Fruit fly (Drosophila melanogaster) whole organism, adult: Measurements from ENCODE around the gene Ipo9.

Source experiments
- CG11617 ChIP-seq: fragments of 200-800 bp; sonication (Bioruptor generic); optimal IDR thresholded peaks from 2 replicates; lab custom pipeline; 2017; ENCODE audit warnings: mild to moderate bottlenecking, missing biosample characterization, missing genetic modification reagents, missing genetic modification characterization
- CG12768 ChIP-seq: fragments of 200-800 bp; sonication (Bioruptor generic); optimal IDR thresholded peaks from 2 replicates; lab custom pipeline; 2017; ENCODE audit warnings: missing biosample characterization, missing genetic modification characterization, mild to moderate bottlenecking, moderate library complexity, missing genetic modification reagents
- CG14711 ChIP-seq: fragments of 200-800 bp; sonication (Bioruptor generic); optimal IDR thresholded peaks from 2 replicates; lab custom pipeline; 2018; ENCODE audit warnings: missing biosample characterization, mild to moderate bottlenecking, missing genetic modification characterization, moderate library complexity
- CG1620 ChIP-seq: fragments of 200-800 bp; sonication (Bioruptor generic); optimal IDR thresholded peaks from 2 replicates; lab custom pipeline; 2016; ENCODE audit warnings: missing biosample characterization, missing genetic modification characterization
- CG33017 ChIP-seq: fragments of 200-800 bp; sonication (Bioruptor generic); optimal IDR thresholded peaks from 2 replicates; lab custom pipeline; 2018; ENCODE audit warnings: missing biosample characterization, mild to moderate bottlenecking, missing genetic modification characterization, moderate library complexity
- CG5204 ChIP-seq: fragments of 200-800 bp; sonication (Bioruptor generic); optimal IDR thresholded peaks from 2 replicates; lab custom pipeline; 2016; ENCODE audit warnings: missing biosample characterization, missing genetic modification characterization
- CG7045 ChIP-seq: fragments of 200-800 bp; sonication (Bioruptor generic); optimal IDR thresholded peaks from 2 replicates; lab custom pipeline; 2017; ENCODE audit warnings: missing biosample characterization, mild to moderate bottlenecking, missing genetic modification characterization
- CG7101 ChIP-seq: fragments of 200-800 bp; sonication (Bioruptor generic); optimal IDR thresholded peaks from 2 replicates; lab custom pipeline; 2018; ENCODE audit warnings: missing biosample characterization, mild to moderate bottlenecking, missing genetic modification characterization, moderate library complexity
- Clk ChIP-seq: fragments of 200-800 bp; sonication (Bioruptor generic); optimal IDR thresholded peaks from 2 replicates; lab custom pipeline; 2017; ENCODE audit warnings: missing biosample characterization, missing genetic modification characterization
- Crg-1 ChIP-seq: fragments of 200-800 bp; sonication (Bioruptor generic); optimal IDR thresholded peaks from 2 replicates; lab custom pipeline; 2016; ENCODE audit warnings: missing biosample characterization, missing genetic modification characterization
- Hr96 ChIP-seq: fragments of 200-800 bp; sonication (Bioruptor generic); optimal IDR thresholded peaks from 2 replicates; lab custom pipeline; 2016; ENCODE audit warnings: missing biosample characterization, missing genetic modification characterization
- Mnt ChIP-seq: fragments of 200-800 bp; sonication (Bioruptor generic); optimal IDR thresholded peaks from 2 replicates; lab custom pipeline; 2016; ENCODE audit warnings: missing biosample characterization, mild to moderate bottlenecking, missing genetic modification characterization
- bab1 ChIP-seq: fragments of 200-800 bp; sonication (Bioruptor generic); optimal IDR thresholded peaks from 3 replicates; lab custom pipeline; 2019; ENCODE audit warnings: missing biosample characterization, mild to moderate bottlenecking, missing genetic modification characterization, moderate library complexity
- cic ChIP-seq: fragments of 200-800 bp; sonication (Bioruptor generic); optimal IDR thresholded peaks from 2 replicates; lab custom pipeline; 2017; ENCODE audit warnings: missing biosample characterization, mild to moderate bottlenecking, missing genetic modification characterization, moderate library complexity
- cnc ChIP-seq, 2 experiments: fragments of >200 bp; optimal IDR thresholded peaks; 2 replicates each; lab custom pipeline; 2017
- kay ChIP-seq: fragments of 200-800 bp; sonication (Bioruptor generic); peaks from one replicate; lab custom pipeline; 2016; ENCODE audit warnings: missing biosample characterization, missing genetic modification characterization, borderline replicate concordance
- ovo ChIP-seq: fragments of 200-800 bp; sonication (Bioruptor generic); optimal IDR thresholded peaks from 2 replicates; lab custom pipeline; 2016; ENCODE audit warnings: missing biosample characterization, missing genetic modification characterization
- pad ChIP-seq: fragments of 200-800 bp; sonication (Bioruptor generic); optimal IDR thresholded peaks from 3 replicates; lab custom pipeline; 2017; ENCODE audit warnings: missing biosample characterization, missing genetic modification characterization, mild to moderate bottlenecking, moderate library complexity, missing genetic modification reagents
- tj ChIP-seq: fragments of 200-800 bp; sonication (Bioruptor generic); optimal IDR thresholded peaks from 3 replicates; lab custom pipeline; 2017; ENCODE audit warnings: missing biosample characterization, mild to moderate bottlenecking, missing genetic modification characterization, moderate library complexity
- toe ChIP-seq: fragments of 200-800 bp; sonication (Bioruptor generic); optimal IDR thresholded peaks from 2 replicates; lab custom pipeline; 2016; ENCODE audit warnings: missing biosample characterization, missing genetic modification characterization

Ipo9 gene

dm6 chr3R:11449688-11450087, 37.4 kb downstream of the Ipo9 start:
- TF ChIP-seq cnc (optimal IDR thresholded peaks at IDR 0.05; lab: Kevin White, UChicago) (no peak), CG14711 (tag; lab: Kevin White, UChicago) (no peak)

DNA sequence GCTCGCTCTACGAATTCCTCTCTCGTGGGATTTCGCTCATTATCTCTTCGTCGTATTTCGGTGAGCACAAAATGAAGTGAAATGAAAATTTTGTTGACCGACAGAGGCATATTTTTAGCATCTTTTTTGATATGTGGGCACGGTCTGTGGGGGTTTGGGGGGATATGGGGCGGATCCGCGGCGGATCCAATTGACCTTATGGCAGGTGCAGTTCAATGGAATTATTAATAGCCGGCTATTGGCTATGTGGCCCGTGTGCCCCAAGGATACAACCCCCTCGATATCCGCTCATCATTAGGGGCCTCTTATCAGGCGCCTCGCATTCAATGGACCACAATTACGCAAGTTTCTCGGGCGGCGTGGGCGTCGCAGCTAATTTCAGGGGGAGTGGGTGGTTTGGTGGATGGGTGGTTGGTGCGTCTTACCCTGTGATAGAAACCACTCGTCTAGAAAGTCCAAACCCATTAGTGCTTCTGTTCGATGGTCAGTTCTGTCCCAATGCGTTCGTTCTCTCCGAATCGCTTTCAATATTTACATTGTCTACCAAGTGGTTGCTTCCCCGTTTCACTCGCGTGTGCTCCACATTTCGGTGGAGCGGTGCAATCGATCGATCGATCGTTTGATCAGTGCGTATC, 39.0 kb downstream of the Ipo9 start, which contains the start of gene sals:
Gene sals (minus strand): TSS at position 585 of the 635 bp plus-strand sequence.
- TF ChIP-seq CG7045 (no peak), Mnt (no peak)

DNA sequence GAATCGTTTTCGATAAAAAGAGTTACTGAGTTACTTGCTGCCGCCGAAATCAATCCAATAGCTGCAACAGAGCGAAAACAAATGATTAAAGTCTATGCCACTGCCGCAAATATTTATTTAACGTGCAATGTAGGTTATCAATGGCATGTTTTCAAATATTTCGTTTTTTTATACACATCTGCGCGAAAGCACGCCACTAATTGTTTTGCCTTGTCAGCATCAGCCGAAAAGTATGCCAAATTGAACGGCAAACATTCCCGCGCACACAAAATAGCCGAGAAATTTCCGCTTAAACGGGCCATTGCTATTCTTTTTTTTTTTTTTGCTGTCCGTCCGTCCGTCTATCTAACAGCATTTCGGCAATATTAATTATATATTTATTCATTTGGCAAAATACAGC, 39.7 kb downstream of the Ipo9 start:
- no peak for TF ChIP-seq Mnt
- TF ChIP-seq CG14711 (tag; lab: Kevin White, UChicago): no peak
- TF ChIP-seq bab1 (GFP tag; lab: Kevin White, UChicago): no peak
- TF ChIP-seq Hr96 (GFP tag; lab: Kevin White, UChicago): no peak
- TF ChIP-seq tj (GFP tag; lab: Kevin White, UChicago): no peak
- TF ChIP-seq Crg-1: no peak
- no peak for TF ChIP-seq toe
- no peak for TF ChIP-seq Clk (GFP tag; lab: Kevin White, UChicago)
- no peak for TF ChIP-seq CG12768
- TF ChIP-seq CG5204 (GFP tag; lab: Kevin White, UChicago): no peak
- TF ChIP-seq CG7045: no peak
- TF ChIP-seq kay (GFP tag; lab: Kevin White, UChicago): no peak
- TF ChIP-seq CG33017 (tag; lab: Kevin White, UChicago): no peak
- TF ChIP-seq cic (GFP tag; lab: Kevin White, UChicago): no peak

DNA sequence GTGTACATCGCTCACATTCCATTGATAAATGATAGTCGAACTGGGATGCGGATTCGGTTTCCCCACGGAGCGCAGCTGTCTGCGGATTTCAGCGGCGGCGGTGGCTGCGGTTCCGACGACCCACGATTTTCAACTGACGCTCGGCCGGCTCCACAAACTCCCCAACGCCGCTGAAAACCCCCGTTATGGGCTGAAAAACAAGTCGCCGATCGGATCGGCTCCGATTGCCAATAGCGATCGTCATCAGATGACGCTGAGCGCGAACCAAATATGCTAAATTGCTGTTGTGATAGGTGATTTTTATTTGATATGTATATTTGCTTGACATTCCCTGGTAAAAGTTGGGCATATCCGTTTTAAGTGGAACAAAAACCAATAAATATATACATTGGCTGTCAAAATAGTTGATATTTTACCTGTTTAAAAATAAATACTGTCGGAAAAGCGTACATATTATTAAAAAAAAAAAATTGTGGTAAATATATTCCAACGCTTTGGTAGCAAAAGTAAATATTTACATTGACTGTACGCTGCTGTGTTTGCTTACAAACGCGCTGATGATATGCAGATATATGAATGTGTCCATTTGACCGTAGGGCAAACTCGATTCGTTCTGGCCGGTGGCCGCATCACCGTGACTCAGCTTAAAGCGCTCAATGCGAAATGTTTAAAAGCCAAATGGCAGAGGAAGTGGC, 42.0 kb downstream of the Ipo9 start:
- TF ChIP-seq ovo (GFP tag; lab: Kevin White, UChicago) (peak; percentile 48), CG7101 (tag; lab: Kevin White, UChicago) (peak; percentile 68), bab1 (GFP tag; lab: Kevin White, UChicago) (peak; percentile 81), CG12768 (peak; percentile 64), CG5204 (GFP tag; lab: Kevin White, UChicago) (peak; percentile 58), CG14711 (tag; lab: Kevin White, UChicago) (peak; percentile 55), CG7045 (peak; percentile 56), CG33017 (tag; lab: Kevin White, UChicago) (peak; percentile 78), tj (GFP tag; lab: Kevin White, UChicago) (peak; percentile 71), cic (GFP tag; lab: Kevin White, UChicago) (peak; percentile 57), Hr96 (GFP tag; lab: Kevin White, UChicago) (peak; percentile 25), CG1620 (GFP tag; lab: Kevin White, UChicago) (peak; percentile 34), Crg-1 (no peak), CG11617 (GFP tag; lab: Kevin White, UChicago) (peak; percentile 73), Clk (GFP tag; lab: Kevin White, UChicago) (peak; percentile 49), toe (peak; percentile 46), Mnt (no peak), cnc (optimal IDR thresholded peaks at IDR 0.05; lab: Kevin White, UChicago) (peak; percentile 69 to 92), pad (GFP tag; lab: Kevin White, UChicago) (peak; percentile 61), kay (GFP tag; lab: Kevin White, UChicago) (peak; percentile 87)

DNA sequence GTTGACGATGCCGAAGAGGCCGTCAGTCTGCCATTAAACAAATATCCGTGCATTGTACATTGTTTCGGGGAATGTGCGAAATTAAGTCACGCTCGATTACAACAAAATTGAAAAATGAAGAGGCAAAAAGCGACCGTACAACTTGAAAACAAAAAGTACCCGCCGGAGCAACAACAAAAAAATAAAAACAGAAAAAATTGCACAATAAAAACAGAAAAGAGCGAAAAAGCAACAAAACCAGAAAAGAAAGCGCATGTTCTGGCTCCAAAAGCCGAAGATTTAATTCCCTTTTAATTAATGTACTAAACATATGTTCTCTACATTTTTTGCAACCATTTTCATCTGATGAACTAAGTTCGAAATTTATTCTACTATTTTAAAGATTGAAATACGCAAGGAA, 44.2 kb downstream of the Ipo9 start:
- no peak for TF ChIP-seq CG11617 (GFP tag; lab: Kevin White, UChicago)

dm6 chr3R:11457286-11457685, 45.0 kb downstream of the Ipo9 start:
- TF ChIP-seq kay (GFP tag; lab: Kevin White, UChicago) (peak; percentile 14), Hr96 (GFP tag; lab: Kevin White, UChicago) (no peak)

DNA sequence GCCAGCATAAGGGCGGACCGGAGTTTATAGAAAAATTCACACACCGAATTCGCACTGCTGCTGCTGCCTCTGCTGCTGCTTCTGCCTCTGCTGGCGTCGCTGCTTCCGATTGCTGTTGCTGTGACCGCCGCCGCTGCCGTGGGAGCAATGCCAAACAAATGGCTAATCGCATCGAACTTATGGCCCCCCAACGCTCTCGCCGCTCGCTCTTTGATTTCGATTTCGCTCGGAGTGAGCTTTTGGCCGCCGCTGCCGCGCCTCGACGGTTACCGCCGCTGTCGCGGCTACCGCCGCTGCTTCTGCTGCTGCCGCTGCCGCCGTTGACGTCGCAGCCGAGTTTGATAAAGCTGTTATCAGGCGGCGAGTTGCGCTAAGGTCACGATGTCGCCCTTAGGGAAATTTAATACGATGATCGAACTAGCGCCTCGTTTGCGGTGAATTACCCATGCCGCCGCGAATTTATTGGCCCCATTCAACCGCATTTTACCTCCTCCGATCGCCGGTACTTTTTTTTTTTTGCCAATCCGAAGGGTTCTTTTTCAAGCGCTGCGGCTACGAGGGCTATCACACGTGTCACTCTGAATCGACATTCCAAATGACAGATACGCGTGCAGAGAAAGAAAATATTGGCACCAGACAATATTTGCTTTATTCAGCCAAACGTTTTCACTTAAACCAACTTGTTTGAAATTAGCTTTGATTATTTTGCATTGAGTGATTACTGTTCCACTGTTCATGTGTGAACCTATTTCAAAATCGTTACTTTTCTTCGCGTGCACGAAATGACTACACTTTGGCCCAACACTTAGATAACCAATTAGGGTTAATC, 45.9 kb downstream of the Ipo9 start:
- TF ChIP-seq toe (no peak), CG12768 (peak; percentile 59), CG33017 (tag; lab: Kevin White, UChicago) (peak; percentile 72), cic (GFP tag; lab: Kevin White, UChicago) (no peak), Hr96 (GFP tag; lab: Kevin White, UChicago) (peak; percentile 17), CG14711 (tag; lab: Kevin White, UChicago) (peak; percentile 66), cnc (optimal IDR thresholded peaks at IDR 0.05; lab: Kevin White, UChicago) (no peak), Crg-1 (no peak), CG11617 (GFP tag; lab: Kevin White, UChicago) (peak; percentile 54), kay (GFP tag; lab: Kevin White, UChicago) (peak; percentile 59), CG7045 (no peak), bab1 (GFP tag; lab: Kevin White, UChicago) (no peak), pad (GFP tag; lab: Kevin White, UChicago) (peak; percentile 17), tj (GFP tag; lab: Kevin White, UChicago) (no peak), CG7101 (tag; lab: Kevin White, UChicago) (peak; percentile 72), CG5204 (GFP tag; lab: Kevin White, UChicago) (no peak), Clk (GFP tag; lab: Kevin White, UChicago) (no peak), ovo (GFP tag; lab: Kevin White, UChicago) (no peak), Mnt (peak; percentile 47), CG1620 (GFP tag; lab: Kevin White, UChicago) (no peak)
